Worm (Caenorhabditis elegans) whole organism, young adult: Measurements from ENCODE around the gene smcl-1.

Experiments used
- F52B5.7 ChIP-seq: sonication (generic microtip); optimal IDR thresholded peaks from 2 replicates; lab custom pipeline; 2016; ENCODE audit warnings: mild to moderate bottlenecking, missing genetic modification characterization, missing compliant biosample characterization
- F55B11.4 ChIP-seq: sonication (generic microtip); optimal IDR thresholded peaks from 2 replicates; lab custom pipeline; 2016; ENCODE audit warnings: missing compliant biosample characterization, missing genetic modification characterization, borderline replicate concordance; ENCODE audit not compliant: insufficient read depth
- attf-5 ChIP-seq: fragments of 200-800 bp; sonication (Bioruptor generic); optimal IDR thresholded peaks from 2 replicates; lab custom pipeline; 2018; ENCODE audit warnings: mild to moderate bottlenecking, missing genetic modification characterization, missing compliant biosample characterization
- chd-7 ChIP-seq: sonication (generic microtip); optimal IDR thresholded peaks from 2 replicates; lab custom pipeline; 2016; ENCODE audit warnings: mild to moderate bottlenecking, missing genetic modification characterization, moderate library complexity, missing compliant biosample characterization
- lin-40 ChIP-seq: sonication (generic microtip); optimal IDR thresholded peaks from 2 replicates; lab custom pipeline; 2016; ENCODE audit warnings: missing genetic modification characterization, mild to moderate bottlenecking, missing compliant biosample characterization, missing genotype, missing genetic modification reagents
- lsl-1 ChIP-seq: fragments of 200-800 bp; sonication (Bioruptor generic); optimal IDR thresholded peaks from 2 replicates; lab custom pipeline; 2018; ENCODE audit warnings: mild to moderate bottlenecking, missing genetic modification characterization, moderate library complexity, missing compliant biosample characterization
- nhr-179 ChIP-seq: sonication (generic microtip); optimal IDR thresholded peaks from 2 replicates; lab custom pipeline; 2016; ENCODE audit warnings: mild to moderate bottlenecking, missing genetic modification characterization, missing compliant biosample characterization
- ztf-3 ChIP-seq: fragments of 200-800 bp; sonication (Bioruptor generic); optimal IDR thresholded peaks from 2 replicates; lab custom pipeline; 2018; ENCODE audit warnings: mild to moderate bottlenecking, missing genetic modification characterization, missing compliant biosample characterization

- no peak for TF ChIP-seq nhr-179 (tag; lab: Kevin White, UChicago)
- no peak for TF ChIP-seq chd-7 (tag; lab: Kevin White, UChicago)
- TF ChIP-seq F55B11.4 (tag; lab: Kevin White, UChicago), result no peak
- TF ChIP-seq lsl-1 (GFP tag; lab: Kevin White, UChicago), result no peak
- TF ChIP-seq ztf-3 (GFP tag; lab: Kevin White, UChicago), result no peak
- no peak for TF ChIP-seq attf-5
- no peak for TF ChIP-seq lin-40 (tag; lab: Kevin White, UChicago)
- no peak for TF ChIP-seq F52B5.7 (tag; lab: Kevin White, UChicago)
Measured at ce11 chrX:11680851-11681250, 12.4 kb upstream of the smcl-1 start, which contains the start of gene T04F8.7.
